Worm (Caenorhabditis elegans): ENCODE measurements around the gene C46H3.1.

C46H3.1 gene

ce11 chrX:1238803-1239202 is 29.6 kb downstream of the C46H3.1 start, which contains the start of gene C25G6.3:
Gene C25G6.3, minus strand, starts transcription at chrX:1238903.
- no peak for TF ChIP-seq gmeb-1 (tag; optimal IDR thresholded peaks at IDR 0.05)
- no peak for TF ChIP-seq dmd-4 (tag; optimal IDR thresholded peaks at IDR 0.05)
- no peak for TF ChIP-seq sma-9 (GFP tag; optimal IDR thresholded peaks at IDR 0.05)
- TF ChIP-seq sma-9 (tag; optimal IDR thresholded peaks at IDR 0.05), result no peak
- TF ChIP-seq ztf-4 (tag; optimal IDR thresholded peaks at IDR 0.05), result no peak
- no peak for TF ChIP-seq nhr-77 (tag; optimal IDR thresholded peaks at IDR 0.05)
- TF ChIP-seq unc-62 (GFP tag; optimal IDR thresholded peaks at IDR 0.05), result no peak
- no peak for TF ChIP-seq elt-3 (tag; optimal IDR thresholded peaks at IDR 0.05)
- no peak for TF ChIP-seq R02D3.7 (tag; optimal IDR thresholded peaks at IDR 0.05)
- TF ChIP-seq unc-39 (tag; optimal IDR thresholded peaks at IDR 0.05), result no peak
- no peak for TF ChIP-seq nhr-6 (tag; optimal IDR thresholded peaks at IDR 0.05)
- no peak for TF ChIP-seq nhr-11 (tag; optimal IDR thresholded peaks at IDR 0.05)
- TF ChIP-seq sma-3 (GFP tag; optimal IDR thresholded peaks at IDR 0.05), result no peak
- TF ChIP-seq ztf-1 (GFP tag; conservative IDR thresholded peaks at IDR 0.05), result no peak
- no peak for TF ChIP-seq ceh-16 (tag; optimal IDR thresholded peaks at IDR 0.05)
- no peak for TF ChIP-seq skn-1 (tag; optimal IDR thresholded peaks at IDR 0.05)
- no peak for TF ChIP-seq mdl-1 (tag; optimal IDR thresholded peaks at IDR 0.05)
- TF ChIP-seq zag-1 (tag; optimal IDR thresholded peaks at IDR 0.05), result no peak
- TF ChIP-seq ceh-82 (tag; optimal IDR thresholded peaks at IDR 0.05), result no peak
- TF ChIP-seq nhr-10 (tag; optimal IDR thresholded peaks at IDR 0.05), result no peak

DNA sequence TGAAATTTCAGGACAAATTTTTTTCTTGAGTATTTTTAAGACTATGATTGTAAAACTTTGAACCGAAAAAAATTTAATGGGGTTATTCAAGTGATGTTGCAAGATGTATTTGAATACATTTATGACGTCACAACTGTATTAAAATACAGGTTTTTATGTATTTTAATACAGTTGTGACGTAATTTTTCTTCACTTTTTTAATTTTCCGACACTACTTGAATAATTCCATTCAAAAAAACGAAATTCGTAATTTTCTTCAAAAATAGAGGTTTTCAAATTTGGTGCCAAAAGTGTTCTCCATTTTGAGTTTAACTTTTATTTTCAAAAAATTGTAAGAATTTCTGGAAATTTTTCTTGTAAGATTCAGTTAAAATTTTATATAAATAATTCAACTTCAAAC is 33.6 kb downstream of the C46H3.1 start:
- TF ChIP-seq R02D3.7 (tag; optimal IDR thresholded peaks at IDR 0.05) (no peak), crh-2 (tag; optimal IDR thresholded peaks at IDR 0.05) (no peak), skn-1 (tag; optimal IDR thresholded peaks at IDR 0.05) (no peak), nhr-129 (tag; optimal IDR thresholded peaks at IDR 0.05) (no peak), alr-1 (tag; optimal IDR thresholded peaks at IDR 0.05) (no peak), lsy-2 (tag; optimal IDR thresholded peaks at IDR 0.05) (no peak), nhr-12 (tag; optimal IDR thresholded peaks at IDR 0.05) (no peak), ztf-11 (tag; optimal IDR thresholded peaks at IDR 0.05) (no peak), nhr-23 (tag; optimal IDR thresholded peaks at IDR 0.05) (no peak), ztf-1 (GFP tag; conservative IDR thresholded peaks at IDR 0.05) (no peak)

DNA sequence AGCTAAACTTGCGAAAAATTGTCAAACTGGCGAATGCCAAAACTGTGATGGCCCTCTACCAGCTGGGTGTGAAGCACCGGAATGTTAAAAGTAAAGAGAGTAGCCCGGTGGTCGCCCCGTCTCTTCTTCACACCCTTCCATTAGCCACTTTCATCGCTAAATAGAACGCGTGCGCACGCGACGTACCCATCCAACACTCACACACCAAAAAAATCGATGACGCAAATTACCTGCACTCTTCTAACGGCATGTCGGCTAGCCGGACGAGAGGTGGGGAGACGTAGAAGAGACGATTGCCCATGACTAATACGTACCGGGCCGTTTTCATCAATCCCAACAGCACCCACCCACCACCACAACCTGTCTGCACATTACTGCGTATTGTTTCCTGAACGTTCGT is 35.0 kb downstream of the C46H3.1 start:
- TF ChIP-seq fos-1 (tag; optimal IDR thresholded peaks at IDR 0.05) (peak; percentile 15), Y55F3AM.14 (GFP tag; optimal IDR thresholded peaks at IDR 0.05) (no peak)

DNA sequence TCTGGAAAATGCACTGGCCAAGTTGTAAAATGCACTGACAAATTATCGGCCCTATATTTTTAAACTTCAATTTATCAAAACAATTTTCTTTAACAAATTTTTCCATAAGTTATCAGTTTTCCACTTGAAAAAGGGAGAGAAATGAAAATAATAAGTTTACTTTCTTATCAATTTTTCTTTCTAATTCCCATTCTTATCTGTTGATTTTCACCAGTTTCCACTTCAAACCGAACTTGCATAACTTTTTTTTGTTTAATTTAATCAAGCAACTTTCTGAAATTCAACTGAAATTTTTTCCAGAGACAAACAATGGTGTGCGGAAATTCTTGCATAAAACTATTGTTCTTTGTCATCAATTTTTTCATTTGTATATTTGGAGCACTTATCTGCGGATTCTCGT is 36.5 kb downstream of the C46H3.1 start, which contains the start of gene tsp-9:
Gene tsp-9, plus strand, starts transcription at position 301 of the 400 bp plus-strand sequence.
- peak; percentile 11 for TF ChIP-seq fos-1 (tag; optimal IDR thresholded peaks at IDR 0.05)
- no peak for TF ChIP-seq nhr-21 (tag; optimal IDR thresholded peaks at IDR 0.05)

ce11 chrX:1249738-1250137 is 40.5 kb downstream of the C46H3.1 start, which contains the start of gene C25G6.4:
Gene C25G6.4, minus strand, starts transcription at chrX:1249838.
- TF ChIP-seq blmp-1 (tag; optimal IDR thresholded peaks at IDR 0.05; ENCODE audit: insufficient read depth) (no peak), nhr-11 (tag; optimal IDR thresholded peaks at IDR 0.05) (no peak), lsy-2 (tag; optimal IDR thresholded peaks at IDR 0.05) (no peak), nhr-21 (tag; optimal IDR thresholded peaks at IDR 0.05) (no peak), nhr-12 (tag; optimal IDR thresholded peaks at IDR 0.05) (no peak), R02D3.7 (tag; optimal IDR thresholded peaks at IDR 0.05) (no peak), fos-1 (tag; optimal IDR thresholded peaks at IDR 0.05) (no peak)

ce11 chrX:1255547-1255946 is 46.4 kb downstream of the C46H3.1 start, which contains the start of gene npr-11:
Gene npr-11, minus strand, starts transcription at chrX:1255647.
- no peak for TF ChIP-seq nhr-6 (tag; optimal IDR thresholded peaks at IDR 0.05)
- no peak for TF ChIP-seq mbf-1 (tag; optimal IDR thresholded peaks at IDR 0.05)
- TF ChIP-seq sem-4 (tag; optimal IDR thresholded peaks at IDR 0.05), result no peak
- no peak for TF ChIP-seq F13H6.1 (tag; optimal IDR thresholded peaks at IDR 0.05)
- no peak for TF ChIP-seq zag-1 (tag; optimal IDR thresholded peaks at IDR 0.05)
- no peak for TF ChIP-seq elt-3 (tag; optimal IDR thresholded peaks at IDR 0.05)
- TF ChIP-seq nhr-10 (tag; optimal IDR thresholded peaks at IDR 0.05), result no peak
- TF ChIP-seq Y55F3AM.14 (GFP tag; optimal IDR thresholded peaks at IDR 0.05), result no peak
- TF ChIP-seq skn-1 (tag; optimal IDR thresholded peaks at IDR 0.05), result no peak
- TF ChIP-seq nhr-12 (tag; optimal IDR thresholded peaks at IDR 0.05), result no peak
- TF ChIP-seq unc-55 (GFP tag; optimal IDR thresholded peaks at IDR 0.05), result no peak
- TF ChIP-seq ama-1 (optimal IDR thresholded peaks at IDR 0.05), result no peak
- no peak for TF ChIP-seq ceh-16 (tag; optimal IDR thresholded peaks at IDR 0.05)
- no peak for TF ChIP-seq ceh-82 (tag; optimal IDR thresholded peaks at IDR 0.05)
- TF ChIP-seq nhr-129 (tag; optimal IDR thresholded peaks at IDR 0.05), result no peak
- TF ChIP-seq ZK546.5 (tag; optimal IDR thresholded peaks at IDR 0.05), result no peak
- TF ChIP-seq nhr-25 (tag; optimal IDR thresholded peaks at IDR 0.05), result no peak
- TF ChIP-seq R02D3.7 (tag; optimal IDR thresholded peaks at IDR 0.05), result no peak

All from whole organism, L2 larva.